Fruit fly (Drosophila melanogaster) whole organism, pupa: ENCODE results near the gene Jhbp3.
A peak's percentile ranks its signal among the peaks of the same experiment; 100 is the strongest.

Experiments
- CG4496 ChIP-seq: fragments of 200-800 bp; sonication (Bioruptor generic); IDR thresholded peaks from 3 replicates; pipeline ENCODE4 v1.3.6; 2022; ENCODE audit warnings: missing biosample characterization, missing genetic modification characterization
- CG9948 ChIP-seq: fragments of 200-800 bp; sonication (Bioruptor generic); optimal IDR thresholded peaks from 2 replicates; lab custom pipeline; 2018; ENCODE audit warnings: missing biosample characterization, mild to moderate bottlenecking, missing genetic modification characterization, moderate library complexity
- rn ChIP-seq: fragments of 200-800 bp; sonication (Bioruptor generic); IDR thresholded peaks from 2 replicates; pipeline ENCODE4 v1.3.6; 2022; ENCODE audit warnings: missing biosample characterization, missing genetic modification characterization

- TF ChIP-seq rn (GFP tag; lab: Robert Waterston, UW) = peak; percentile 22; the same call in 1 of the 2 replicates
- TF ChIP-seq CG9948 (tag; lab: Kevin White, UChicago) = no peak
- TF ChIP-seq CG4496 (GFP tag; lab: Robert Waterston, UW) = peak; percentile 55; the same call in 2 of the 3 replicates
These were observed 2.8 kb upstream of the Jhbp3 start for dm6 chr3R:4957812-4958211.
